Worm (Caenorhabditis elegans): ENCODE measurements around the gene C24H10.4.

C24H10.4 gene

ce11 chrX:5059163-5059562 lies at the start of gene C24H10.4:
Gene C24H10.4, minus strand, starts transcription at chrX:5059263.
- TF ChIP-seq skn-1 (tag; optimal IDR thresholded peaks at IDR 0.05) (no peak), nhr-11 (tag; optimal IDR thresholded peaks at IDR 0.05) (no peak), mdl-1 (tag; optimal IDR thresholded peaks at IDR 0.05) (no peak), alr-1 (tag; optimal IDR thresholded peaks at IDR 0.05) (no peak), blmp-1 (tag; optimal IDR thresholded peaks at IDR 0.05; ENCODE audit: insufficient read depth) (no peak), egl-27 (tag; optimal IDR thresholded peaks at IDR 0.05) (no peak), elt-1 (tag; optimal IDR thresholded peaks at IDR 0.05) (no peak), sma-3 (GFP tag; optimal IDR thresholded peaks at IDR 0.05) (no peak), lin-39 (tag; optimal IDR thresholded peaks at IDR 0.05) (no peak), sem-4 (tag; optimal IDR thresholded peaks at IDR 0.05) (no peak), nhr-77 (tag; optimal IDR thresholded peaks at IDR 0.05) (no peak), lin-13 (GFP tag; optimal IDR thresholded peaks at IDR 0.05) (no peak)

- TF ChIP-seq snpc-4 (tag; optimal IDR thresholded peaks at IDR 0.05) (no peak), gmeb-1 (tag; optimal IDR thresholded peaks at IDR 0.05) (no peak), crh-2 (tag; optimal IDR thresholded peaks at IDR 0.05) (no peak), peb-1 (tag; optimal IDR thresholded peaks at IDR 0.05) (no peak), fos-1 (tag; optimal IDR thresholded peaks at IDR 0.05) (no peak), nhr-77 (tag; optimal IDR thresholded peaks at IDR 0.05) (no peak), lin-13 (GFP tag; optimal IDR thresholded peaks at IDR 0.05) (no peak), nhr-10 (tag; optimal IDR thresholded peaks at IDR 0.05) (no peak), R02D3.7 (tag; optimal IDR thresholded peaks at IDR 0.05) (no peak), aly-2 (tag; optimal IDR thresholded peaks at IDR 0.05) (no peak), mdl-1 (tag; optimal IDR thresholded peaks at IDR 0.05) (no peak)
Measured at ce11 chrX:5106942-5107341, 47.9 kb upstream of the C24H10.4 start, which contains the start of gene C42D8.9. Gene C42D8.9, minus strand, starts transcription at chrX:5107042.

- TF ChIP-seq dmd-4 (tag; optimal IDR thresholded peaks at IDR 0.05) (no peak), nhr-12 (tag; optimal IDR thresholded peaks at IDR 0.05) (no peak), nhr-237 (tag; optimal IDR thresholded peaks at IDR 0.05) (no peak), elt-3 (tag; optimal IDR thresholded peaks at IDR 0.05) (no peak), C34F6.9 (tag; optimal IDR thresholded peaks at IDR 0.05) (no peak), nhr-21 (tag; optimal IDR thresholded peaks at IDR 0.05) (no peak), ztf-1 (GFP tag; conservative IDR thresholded peaks at IDR 0.05) (no peak), skn-1 (tag; optimal IDR thresholded peaks at IDR 0.05) (no peak), nhr-10 (tag; optimal IDR thresholded peaks at IDR 0.05) (no peak), fos-1 (tag; optimal IDR thresholded peaks at IDR 0.05) (no peak), egl-27 (tag; optimal IDR thresholded peaks at IDR 0.05) (no peak), sem-4 (tag; optimal IDR thresholded peaks at IDR 0.05) (no peak)
Measured at ce11 chrX:5106187-5106694, 47.2 kb upstream of the C24H10.4 start.

- TF ChIP-seq F13H6.1 (tag; optimal IDR thresholded peaks at IDR 0.05): no peak
- no peak for TF ChIP-seq nhr-6 (tag; optimal IDR thresholded peaks at IDR 0.05)
- no peak for TF ChIP-seq aly-2 (tag; optimal IDR thresholded peaks at IDR 0.05)
- no peak for TF ChIP-seq sma-3 (GFP tag; optimal IDR thresholded peaks at IDR 0.05)
- no peak for TF ChIP-seq nhr-237 (tag; optimal IDR thresholded peaks at IDR 0.05)
- TF ChIP-seq crh-2 (tag; optimal IDR thresholded peaks at IDR 0.05): no peak
- no peak for TF ChIP-seq sem-4 (tag; optimal IDR thresholded peaks at IDR 0.05)
- no peak for TF ChIP-seq lin-39 (tag; optimal IDR thresholded peaks at IDR 0.05)
- TF ChIP-seq sma-9 (GFP tag; optimal IDR thresholded peaks at IDR 0.05): no peak
- no peak for TF ChIP-seq sma-9 (tag; optimal IDR thresholded peaks at IDR 0.05)
- no peak for TF ChIP-seq unc-55 (GFP tag; optimal IDR thresholded peaks at IDR 0.05)
- TF ChIP-seq elt-1 (tag; optimal IDR thresholded peaks at IDR 0.05): no peak
- TF ChIP-seq mdl-1 (tag; optimal IDR thresholded peaks at IDR 0.05): no peak
- no peak for TF ChIP-seq lin-11 (tag; optimal IDR thresholded peaks at IDR 0.05)
- TF ChIP-seq snpc-4 (tag; optimal IDR thresholded peaks at IDR 0.05): no peak
- no peak for TF ChIP-seq lin-13 (GFP tag; optimal IDR thresholded peaks at IDR 0.05)
- no peak for TF ChIP-seq skn-1 (tag; optimal IDR thresholded peaks at IDR 0.05)
- no peak for TF ChIP-seq ztf-1 (GFP tag; conservative IDR thresholded peaks at IDR 0.05)
- no peak for TF ChIP-seq nhr-10 (tag; optimal IDR thresholded peaks at IDR 0.05)
- no peak for TF ChIP-seq peb-1 (tag; optimal IDR thresholded peaks at IDR 0.05)
- no peak for TF ChIP-seq zag-1 (tag; optimal IDR thresholded peaks at IDR 0.05)
Measured at ce11 chrX:5105703-5106102, 46.6 kb upstream of the C24H10.4 start.

ce11 chrX:5103422-5103821 lies 44.4 kb upstream of the C24H10.4 start:
- TF ChIP-seq mdl-1 (tag; optimal IDR thresholded peaks at IDR 0.05): no peak
- no peak for TF ChIP-seq sma-9 (GFP tag; optimal IDR thresholded peaks at IDR 0.05)
- no peak for TF ChIP-seq sma-9 (tag; optimal IDR thresholded peaks at IDR 0.05)
- no peak for TF ChIP-seq skn-1 (tag; optimal IDR thresholded peaks at IDR 0.05)
- TF ChIP-seq ztf-1 (GFP tag; conservative IDR thresholded peaks at IDR 0.05): no peak
- TF ChIP-seq blmp-1 (tag; optimal IDR thresholded peaks at IDR 0.05; ENCODE audit: insufficient read depth): no peak
- TF ChIP-seq C34F6.9 (tag; optimal IDR thresholded peaks at IDR 0.05): no peak
- TF ChIP-seq snpc-4 (tag; optimal IDR thresholded peaks at IDR 0.05): no peak
- TF ChIP-seq egl-27 (tag; optimal IDR thresholded peaks at IDR 0.05): no peak
- no peak for TF ChIP-seq crh-2 (tag; optimal IDR thresholded peaks at IDR 0.05)
- TF ChIP-seq nhr-11 (tag; optimal IDR thresholded peaks at IDR 0.05): no peak
- TF ChIP-seq lsy-2 (tag; optimal IDR thresholded peaks at IDR 0.05): no peak
- TF ChIP-seq dmd-4 (tag; optimal IDR thresholded peaks at IDR 0.05): no peak
- TF ChIP-seq elt-3 (tag; optimal IDR thresholded peaks at IDR 0.05): no peak
- no peak for TF ChIP-seq nhr-6 (tag; optimal IDR thresholded peaks at IDR 0.05)
- TF ChIP-seq lin-11 (tag; optimal IDR thresholded peaks at IDR 0.05): no peak
- no peak for TF ChIP-seq aly-2 (tag; optimal IDR thresholded peaks at IDR 0.05)
- no peak for TF ChIP-seq R02D3.7 (tag; optimal IDR thresholded peaks at IDR 0.05)
- TF ChIP-seq ztf-11 (tag; optimal IDR thresholded peaks at IDR 0.05): no peak
- TF ChIP-seq ceh-82 (tag; optimal IDR thresholded peaks at IDR 0.05): no peak

All from whole organism, L2 larva.